Worm (Caenorhabditis elegans) whole organism, L1 larva: ENCODE results near the gene mlc-1.

Experiments used
- ama-1 ChIP-seq: fragments of 150-350 bp; optimal IDR thresholded peaks from 2 replicates; lab custom pipeline; 2014
- egl-27 ChIP-seq, 2 experiments: fragments of 150-350 bp in 1 of 2; sonication (generic microtip); optimal IDR thresholded peaks; 3 replicates each; lab custom pipeline; 2017 to 2018; ENCODE audit warnings: missing biosample characterization in 2 of 2, missing genetic modification characterization in 2 of 2, missing genetic modification reagents in 2 of 2
- lin-13 ChIP-seq: fragments of 150-350 bp; optimal IDR thresholded peaks from 2 replicates; lab custom pipeline; 2014; ENCODE audit warnings: missing biosample characterization, missing genetic modification reagents, missing genetic modification characterization
- lsy-2 ChIP-seq, 2 experiments: fragments of 150-350 bp; optimal IDR thresholded peaks; 2 replicates each; lab custom pipeline; 2014; ENCODE audit warnings: missing biosample characterization in 2 of 2, missing genetic modification characterization in 2 of 2
- mab-9 ChIP-seq: fragments of 200-800 bp; sonication (Bioruptor generic); IDR thresholded peaks from 2 replicates; pipeline ENCODE4 v1.3.6; 2022; ENCODE audit warnings: missing genetic modification reagents, missing genetic modification characterization, missing compliant biosample characterization
- nhr-28 ChIP-seq: fragments of 150-350 bp; optimal IDR thresholded peaks from 2 replicates; lab custom pipeline; 2014; ENCODE audit warnings: missing biosample characterization, missing genetic modification characterization
- nhr-71 ChIP-seq: sonication (generic microtip); optimal IDR thresholded peaks from 2 replicates; lab custom pipeline; 2016; ENCODE audit warnings: mild to moderate bottlenecking, missing genetic modification characterization, moderate library complexity, missing compliant biosample characterization
- nhr-90 ChIP-seq: sonication (generic microtip); optimal IDR thresholded peaks from 2 replicates; lab custom pipeline; 2016; ENCODE audit warnings: mild to moderate bottlenecking, missing genetic modification characterization, missing compliant biosample characterization; ENCODE audit not compliant: poor library complexity
- zag-1 ChIP-seq: fragments of 150-350 bp; optimal IDR thresholded peaks from 2 replicates; lab custom pipeline; 2014; ENCODE audit warnings: missing biosample characterization, missing genetic modification characterization
- zip-4 ChIP-seq: fragments of 200-800 bp; sonication (Bioruptor generic); optimal IDR thresholded peaks from 2 replicates; lab custom pipeline; 2018; ENCODE audit warnings: mild to moderate bottlenecking, missing genetic modification characterization, moderate library complexity, missing compliant biosample characterization
- ztf-4 ChIP-seq: fragments of 150-350 bp; optimal IDR thresholded peaks from 2 replicates; lab custom pipeline; 2014; ENCODE audit warnings: missing biosample characterization, missing genetic modification characterization

DNA sequence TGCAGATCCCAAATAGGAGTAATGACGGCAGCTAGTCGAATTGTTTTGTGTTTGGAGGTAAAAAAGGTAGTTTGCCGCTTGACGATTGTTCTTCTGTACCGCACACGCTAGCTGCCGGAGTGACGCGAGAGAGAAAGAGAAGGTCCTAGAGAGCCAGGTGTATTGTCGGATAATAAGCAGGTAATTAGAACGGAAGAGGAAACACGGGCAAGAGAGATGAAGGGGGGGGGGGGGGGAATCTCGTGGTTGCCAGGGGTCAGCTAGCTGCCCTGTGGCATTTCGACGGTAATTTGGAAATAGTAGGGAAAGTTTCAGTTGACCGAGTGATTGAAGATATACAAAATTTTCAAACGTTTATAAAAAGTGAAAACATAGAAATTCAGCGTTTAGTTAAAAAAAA lies 45.1 kb upstream of the mlc-1 start, which contains the start of gene crb-1:
- TF ChIP-seq nhr-28 (tag; lab: Kevin White, UChicago): no peak
- no peak for TF ChIP-seq zag-1 (tag; lab: Kevin White, UChicago)
- TF ChIP-seq ztf-4 (tag; lab: Kevin White, UChicago): no peak
- TF ChIP-seq zip-4 (GFP tag; lab: Kevin White, UChicago): no peak
- no peak for TF ChIP-seq mab-9
- TF ChIP-seq egl-27 (tag; optimal IDR thresholded peaks at IDR 0.05; lab: Kevin White, UChicago): no peak
- TF ChIP-seq ama-1 (lab: Kevin White, UChicago): no peak
- no peak for TF ChIP-seq nhr-90 (tag; lab: Kevin White, UChicago)
- no peak for TF ChIP-seq lin-13 (GFP tag; lab: Kevin White, UChicago)
- no peak for TF ChIP-seq lsy-2 (tag; optimal IDR thresholded peaks at IDR 0.05; lab: Kevin White, UChicago)
- no peak for TF ChIP-seq nhr-71 (tag; lab: Kevin White, UChicago)
